Fruit fly (Drosophila melanogaster) whole organism, prepupa: ENCODE results near the gene CG2841.

Experiments
- CG34406 ChIP-seq: fragments of 200-800 bp; sonication (Bioruptor generic); optimal IDR thresholded peaks from 3 replicates; lab custom pipeline; 2016; ENCODE audit warnings: missing biosample characterization, missing genetic modification characterization
- CG9139 ChIP-seq: fragments of 200-800 bp; sonication (Bioruptor generic); optimal IDR thresholded peaks from 3 replicates; lab custom pipeline; 2017; ENCODE audit warnings: missing biosample characterization, mild to moderate bottlenecking, missing genetic modification characterization
- OdsH ChIP-seq: fragments of 200-800 bp; sonication (Bioruptor generic); optimal IDR thresholded peaks from 3 replicates; lab custom pipeline; 2016; ENCODE audit warnings: missing biosample characterization, missing genetic modification characterization
- fd59A ChIP-seq: fragments of 200-800 bp; sonication (Bioruptor generic); optimal IDR thresholded peaks from 2 replicates; lab custom pipeline; 2017; ENCODE audit warnings: missing biosample characterization, mild to moderate bottlenecking, missing genetic modification characterization, missing genetic modification reagents
- pdm3 ChIP-seq: fragments of 200-800 bp; sonication (Bioruptor generic); optimal IDR thresholded peaks from 3 replicates; lab custom pipeline; 2016; ENCODE audit warnings: missing biosample characterization, missing genetic modification characterization

dm6 chrX:2399438-2399837 lies 33.3 kb upstream of the CG2841 start:
- TF ChIP-seq pdm3 (GFP tag; lab: Kevin White, UChicago): no peak
- TF ChIP-seq CG9139: no peak
- TF ChIP-seq fd59A (GFP tag; lab: Kevin White, UChicago): no peak
- TF ChIP-seq CG34406: no peak
- TF ChIP-seq OdsH (GFP tag; lab: Kevin White, UChicago): no peak
